Fruit fly (Drosophila melanogaster): ENCODE data around the gene CG16736.

The CG16736 gene

dm6 chr3R:9220064-9220864, 37.3 kb downstream of the CG16736 start:
- TF ChIP-seq noc (tag; optimal IDR thresholded peaks at IDR 0.05), result peak; percentile 11

dm6 chr3R:9217607-9218006, 39.9 kb downstream of the CG16736 start:
- TF ChIP-seq noc (tag; optimal IDR thresholded peaks at IDR 0.05), result no peak

DNA sequence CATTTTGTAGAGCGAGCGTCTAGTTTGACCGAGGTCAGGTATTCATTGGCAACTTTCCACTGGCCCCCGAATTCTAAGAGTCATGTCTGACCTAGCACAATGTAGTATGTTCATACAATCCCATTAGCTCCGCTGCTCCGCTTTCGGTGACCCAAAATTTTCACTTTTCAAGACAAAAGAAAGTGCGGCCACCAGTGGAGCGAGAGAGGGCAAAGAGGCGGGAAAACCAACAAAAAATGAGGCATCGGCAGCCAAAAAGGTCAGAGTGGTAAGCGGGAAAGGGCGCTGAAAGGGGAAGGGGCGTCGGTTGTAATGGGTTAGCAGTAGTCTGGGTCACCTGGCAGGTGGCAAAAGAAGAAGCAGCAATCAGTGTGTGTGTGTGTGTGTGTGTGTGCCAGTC, 42.0 kb downstream of the CG16736 start:
- no peak for TF ChIP-seq noc (tag; optimal IDR thresholded peaks at IDR 0.05)

dm6 chr3R:9214235-9214634, 43.3 kb downstream of the CG16736 start:
- no peak for TF ChIP-seq noc (tag; optimal IDR thresholded peaks at IDR 0.05)

- no peak for TF ChIP-seq noc (tag; optimal IDR thresholded peaks at IDR 0.05)
Observed at dm6 chr3R:9213029-9213428, 44.5 kb downstream of the CG16736 start.
